Worm (Caenorhabditis elegans) whole organism, L1 larva: ENCODE data around the gene sup-36.
A peak's percentile ranks its signal among the peaks of the same experiment; 100 is the strongest.

ENCODE experiments used
- C04F5.9 ChIP-seq: sonication (generic microtip); optimal IDR thresholded peaks from 2 replicates; lab custom pipeline; 2016; ENCODE audit warnings: missing genetic modification characterization, missing compliant biosample characterization
- ama-1 ChIP-seq: fragments of 150-350 bp; optimal IDR thresholded peaks from 2 replicates; lab custom pipeline; 2014
- blmp-1 ChIP-seq: fragments of 150-350 bp; optimal IDR thresholded peaks from 2 replicates; lab custom pipeline; 2014; ENCODE audit warnings: missing biosample characterization, missing genetic modification characterization
- ceh-8 ChIP-seq: fragments of 200-800 bp; sonication (Bioruptor generic); optimal IDR thresholded peaks from 2 replicates; lab custom pipeline; 2018; ENCODE audit warnings: mild to moderate bottlenecking, missing genetic modification characterization, moderate library complexity, missing compliant biosample characterization
- ceh-82 ChIP-seq, 3 experiments: fragments of 150-350 bp in 1 of 3; sonication (generic microtip) in 2 of 3; optimal IDR thresholded peaks; 2 replicates each; lab custom pipeline; 2014 to 2017; ENCODE audit warnings: missing biosample characterization in 3 of 3, missing genetic modification characterization in 3 of 3
- dpl-1 ChIP-seq, 3 experiments: fragments of 150-350 bp in 2 of 3; sonication (generic microtip) in 1 of 3; optimal IDR thresholded peaks; 2 replicates each; lab custom pipeline; 2014 to 2017; ENCODE audit warnings: missing biosample characterization in 3 of 3, missing genetic modification characterization in 3 of 3, missing genetic modification reagents in 3 of 3
- efl-1 ChIP-seq, 4 experiments: fragments of 150-350 bp; optimal IDR thresholded peaks in 3 of 4; peaks in 1 of 4; 1 replicate in 1 of 4; 2 replicates in 3 of 4; lab custom pipeline; 2014; ENCODE audit warnings: missing biosample characterization in 2 of 4, missing genetic modification characterization in 2 of 4, missing genetic modification reagents in 2 of 4
- elt-3 ChIP-seq, 6 experiments: fragments of 150-350 bp in 1 of 6; sonication (generic microtip); optimal IDR thresholded peaks; 2 replicates each; lab custom pipeline; 2017 to 2018; ENCODE audit warnings: missing biosample characterization in 6 of 6, missing genetic modification characterization in 6 of 6, inconsistent platforms in 1 of 6
- fkh-10 ChIP-seq: sonication (generic microtip); optimal IDR thresholded peaks from 2 replicates; lab custom pipeline; 2017; ENCODE audit warnings: missing biosample characterization, missing genetic modification reagents, missing genetic modification characterization
- fkh-4 ChIP-seq: sonication (generic microtip); optimal IDR thresholded peaks from 2 replicates; lab custom pipeline; 2016; ENCODE audit warnings: missing compliant biosample characterization, missing genetic modification characterization, borderline replicate concordance
- grh-1 ChIP-seq: fragments of 200-800 bp; sonication (Bioruptor generic); IDR thresholded peaks from 2 replicates; pipeline ENCODE4 v1.3.6; 2022; ENCODE audit warnings: missing genetic modification reagents, missing genetic modification characterization, missing compliant biosample characterization
- lin-14 ChIP-seq: fragments of 200-800 bp; sonication (Bioruptor generic); optimal IDR thresholded peaks from 2 replicates; lab custom pipeline; 2018; ENCODE audit warnings: mild to moderate bottlenecking, missing genetic modification characterization, moderate library complexity, missing compliant biosample characterization
- lin-15B ChIP-seq: fragments of 150-350 bp; sonication (generic microtip); optimal IDR thresholded peaks from 3 replicates; lab custom pipeline; 2014; ENCODE audit warnings: missing biosample characterization, missing genetic modification characterization
- lin-35 ChIP-seq, 2 experiments: fragments of 150-350 bp; optimal IDR thresholded peaks; 2 replicates each; lab custom pipeline; 2014; ENCODE audit warnings: missing biosample characterization in 2 of 2, missing genetic modification characterization in 2 of 2, missing genetic modification reagents in 2 of 2
- lin-39 ChIP-seq: fragments of 150-350 bp; optimal IDR thresholded peaks from 2 replicates; lab custom pipeline; 2014; ENCODE audit warnings: missing biosample characterization, missing genetic modification reagents, missing genetic modification characterization
- lsy-2 ChIP-seq, 2 experiments: fragments of 150-350 bp; optimal IDR thresholded peaks; 2 replicates each; lab custom pipeline; 2014; ENCODE audit warnings: missing biosample characterization in 2 of 2, missing genetic modification characterization in 2 of 2
- mdl-1 ChIP-seq, 2 experiments: fragments of 150-350 bp; optimal IDR thresholded peaks; 2 replicates each; lab custom pipeline; 2014 to 2017; ENCODE audit warnings: missing biosample characterization in 2 of 2, missing genetic modification characterization in 2 of 2, inconsistent platforms in 1 of 2
- nhr-11 ChIP-seq: fragments of 150-350 bp; optimal IDR thresholded peaks from 2 replicates; lab custom pipeline; 2014; ENCODE audit warnings: missing biosample characterization, missing genetic modification characterization
- nhr-20 ChIP-seq: sonication (generic microtip); optimal IDR thresholded peaks from 2 replicates; lab custom pipeline; 2016; ENCODE audit warnings: mild to moderate bottlenecking, missing genetic modification characterization, missing compliant biosample characterization
- nhr-28 ChIP-seq: fragments of 150-350 bp; optimal IDR thresholded peaks from 2 replicates; lab custom pipeline; 2014; ENCODE audit warnings: missing biosample characterization, missing genetic modification characterization
- nhr-47 ChIP-seq: sonication (generic microtip); optimal IDR thresholded peaks from 2 replicates; lab custom pipeline; 2016; ENCODE audit warnings: mild to moderate bottlenecking, missing genetic modification characterization, moderate library complexity, missing compliant biosample characterization
- nhr-84 ChIP-seq: sonication (generic microtip); optimal IDR thresholded peaks from 2 replicates; lab custom pipeline; 2017; ENCODE audit warnings: missing biosample characterization, missing genetic modification characterization
- nhr-85 ChIP-seq: sonication (generic microtip); peaks from one replicate; lab custom pipeline; 2016; ENCODE audit warnings: missing genetic modification characterization, inconsistent platforms, missing compliant biosample characterization
- rnt-1 ChIP-seq: sonication (generic microtip); optimal IDR thresholded peaks from 2 replicates; lab custom pipeline; 2016; ENCODE audit warnings: mild to moderate bottlenecking, missing genetic modification characterization, moderate library complexity, missing compliant biosample characterization
- skn-1 ChIP-seq: fragments of 150-350 bp; optimal IDR thresholded peaks from 2 replicates; lab custom pipeline; 2014; ENCODE audit warnings: missing biosample characterization, missing genetic modification characterization
- snu-23 ChIP-seq: sonication (generic microtip); optimal IDR thresholded peaks from 2 replicates; lab custom pipeline; 2016; ENCODE audit warnings: missing genetic modification characterization, missing compliant biosample characterization
- sptf-1 ChIP-seq: fragments of 150-350 bp; optimal IDR thresholded peaks from 2 replicates; lab custom pipeline; 2014; ENCODE audit warnings: missing biosample characterization, missing genetic modification characterization
- tlp-1 ChIP-seq: fragments of 150-350 bp; optimal IDR thresholded peaks from 2 replicates; lab custom pipeline; 2014; ENCODE audit warnings: missing biosample characterization, missing genetic modification characterization
- unc-86 ChIP-seq: sonication (generic microtip); optimal IDR thresholded peaks from 2 replicates; lab custom pipeline; 2016; ENCODE audit warnings: missing genetic modification characterization, missing compliant biosample characterization
- unc-98 ChIP-seq: fragments of 200-800 bp; sonication (Bioruptor generic); IDR thresholded peaks from 2 replicates; pipeline ENCODE4 v1.3.6; 2022; ENCODE audit warnings: missing genetic modification characterization, missing compliant biosample characterization

The sup-36 gene

DNA sequence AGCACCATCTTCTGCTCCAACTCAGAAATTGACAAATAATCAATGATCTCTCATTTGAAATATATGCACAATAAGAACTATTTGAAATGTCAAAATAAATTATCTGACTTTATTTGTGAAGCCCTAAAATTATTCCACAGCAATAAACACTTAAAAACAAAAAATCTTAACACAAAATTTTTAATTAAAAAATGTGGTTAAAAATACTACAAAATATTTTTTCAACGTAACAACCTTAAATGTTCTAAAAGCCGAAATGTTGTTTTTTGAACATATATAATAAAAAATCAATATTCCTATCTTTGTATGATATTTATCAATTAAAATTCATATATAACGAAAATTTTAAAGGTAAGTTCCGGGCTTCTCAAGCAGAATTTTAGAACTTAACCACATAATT, 2.0 kb upstream of the sup-36 start, which contains the start of gene F38A5.8:
Gene F38A5.8, plus strand, starts transcription at position 301 of the 400 bp plus-strand sequence.
- TF ChIP-seq lin-39 (tag; lab: Kevin White, UChicago) (no peak), unc-86 (no peak), mdl-1 (tag; optimal IDR thresholded peaks at IDR 0.05; lab: Kevin White, UChicago) (no peak)
- TF ChIP-seq, all 84 proteins: peak for 0

DNA sequence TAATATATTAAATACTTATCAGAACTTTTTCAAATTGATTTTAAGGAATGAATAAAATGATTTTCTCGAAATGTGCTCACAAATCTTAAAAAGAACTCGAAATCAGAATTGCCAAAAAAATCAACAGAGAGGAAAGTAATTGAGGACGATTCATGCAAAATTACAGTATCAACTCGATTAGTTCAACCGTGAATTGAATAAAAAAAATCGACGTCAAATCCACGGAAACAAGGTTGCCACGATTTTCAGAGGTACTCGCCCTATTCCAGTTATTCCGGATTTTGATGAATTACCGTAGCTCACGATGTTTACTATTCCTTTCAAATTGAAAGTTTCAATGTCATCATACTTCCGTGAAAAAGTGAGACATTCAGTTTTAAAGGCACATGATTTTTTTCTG, 902 bp downstream of the sup-36 start, which contains the start of gene F15B10.3:
Gene F15B10.3, plus strand, starts transcription at position 301 of the 400 bp plus-strand sequence.
- TF ChIP-seq lin-15B (tag; lab: Kevin White, UChicago) (no peak), sptf-1 (no peak), nhr-11 (tag; lab: Kevin White, UChicago) (no peak)

DNA sequence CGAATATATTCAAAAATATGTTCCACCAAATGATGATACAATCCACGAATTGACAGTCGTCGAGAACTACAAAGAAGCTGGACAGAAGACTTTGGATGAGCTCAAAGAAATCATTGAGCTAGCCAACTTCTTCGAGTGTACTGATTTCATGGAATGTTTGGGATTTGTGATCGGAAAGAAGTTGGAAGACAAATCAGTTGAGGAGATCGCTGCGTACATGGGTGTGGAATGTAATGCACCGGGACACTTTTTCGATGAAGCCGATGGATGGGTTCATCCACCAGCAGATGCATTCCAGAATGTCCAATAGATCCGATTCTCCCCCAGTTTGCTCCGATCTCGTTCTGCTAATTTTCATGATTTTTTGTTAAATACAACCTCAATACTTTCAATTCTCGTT, 2.1 kb downstream of the sup-36 start:
- TF ChIP-seq efl-1 (optimal IDR thresholded peaks at IDR 0.05; lab: Kevin White, UChicago) (no peak), efl-1 (GFP tag; optimal IDR thresholded peaks at IDR 0.05 in 1 of 2; lab: Kevin White, UChicago) (peak in 1 of 2 experiments; percentile 43), nhr-28 (tag; lab: Kevin White, UChicago) (no peak)

DNA sequence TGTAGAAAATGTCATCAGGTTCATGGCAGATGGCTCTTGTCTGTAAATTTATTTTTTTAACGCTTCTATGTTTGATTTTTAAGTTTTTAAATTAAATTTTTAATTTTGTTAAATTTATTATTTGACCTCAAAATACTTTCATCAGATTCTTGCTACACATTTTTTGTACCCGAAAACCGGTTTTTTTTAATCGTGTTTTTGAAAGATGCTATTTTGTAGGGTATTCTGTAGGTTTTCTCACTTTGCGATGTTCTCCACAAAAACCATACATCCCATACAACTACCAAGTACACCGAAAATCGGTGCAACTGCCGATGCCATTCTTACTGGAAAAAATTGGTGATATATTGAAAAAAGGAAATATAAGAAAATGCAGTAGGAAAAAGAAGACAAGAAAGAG, 4.4 kb downstream of the sup-36 start, which contains the start of gene nstp-2:
Gene nstp-2, minus strand, starts transcription at position 326 of the 400 bp plus-strand sequence.
- TF ChIP-seq unc-98 (GFP tag; lab: Robert Waterston, UW) (no peak), grh-1 (GFP tag; lab: Robert Waterston, UW) (peak; percentile 63), nhr-85 (tag; lab: Kevin White, UChicago) (peak; percentile 61)
- TF ChIP-seq, all 84 proteins: peak for 2

DNA sequence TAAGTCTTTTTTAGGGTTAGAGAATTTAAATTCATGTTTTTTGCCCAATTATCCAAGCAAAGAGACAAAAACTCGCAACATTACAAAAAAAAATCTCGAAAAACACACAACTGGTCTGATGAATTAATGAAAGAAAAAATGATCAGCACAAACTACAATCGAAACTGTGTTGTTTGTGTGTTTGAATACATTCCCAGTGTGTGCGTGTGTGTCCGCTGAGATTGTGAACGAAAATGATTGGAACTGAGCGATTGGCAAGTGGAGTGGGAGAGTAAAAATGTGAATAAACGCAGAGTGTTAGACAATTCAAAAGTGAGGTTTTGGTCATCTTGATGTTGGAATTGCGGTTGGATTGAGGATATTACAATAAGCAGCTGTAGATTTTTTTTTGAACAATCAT, 5.1 kb downstream of the sup-36 start:
- no peak for TF ChIP-seq efl-1 (optimal IDR thresholded peaks at IDR 0.05; lab: Kevin White, UChicago)
- peak in 1 of 2 experiments; percentile 62 for TF ChIP-seq efl-1 (GFP tag; optimal IDR thresholded peaks at IDR 0.05 in 1 of 2; lab: Kevin White, UChicago)
- TF ChIP-seq lin-14 (GFP tag; lab: Kevin White, UChicago) = peak; percentile 56
- peak; percentile 12 for TF ChIP-seq snu-23
- TF ChIP-seq tlp-1 = no peak
- peak; percentile 48 for TF ChIP-seq blmp-1

DNA sequence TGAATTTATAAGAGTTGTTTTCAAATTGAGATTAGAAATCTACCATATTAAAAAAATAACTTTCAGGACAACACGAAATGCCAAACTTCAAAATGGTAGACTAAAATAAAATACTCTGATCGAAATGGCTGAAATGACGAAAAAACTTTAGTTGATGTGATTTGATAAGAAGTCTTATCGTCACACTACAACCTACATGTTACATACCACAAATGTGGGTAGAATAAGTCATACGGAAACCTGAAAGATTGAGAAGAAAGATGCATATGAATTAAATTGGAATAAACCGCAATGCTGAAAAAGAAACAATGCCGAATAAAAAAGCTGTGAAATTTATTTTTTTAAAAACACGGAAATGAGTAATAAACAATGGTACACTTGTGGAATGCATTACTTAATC, 5.6 kb downstream of the sup-36 start:
- TF ChIP-seq nhr-47 (tag; lab: Kevin White, UChicago) = no peak
- TF ChIP-seq elt-3 (tag; optimal IDR thresholded peaks at IDR 0.05; lab: Kevin White, UChicago) = peak in 1 of 6 experiments; percentile 33
- peak; percentile 60 for TF ChIP-seq nhr-85 (tag; lab: Kevin White, UChicago)

DNA sequence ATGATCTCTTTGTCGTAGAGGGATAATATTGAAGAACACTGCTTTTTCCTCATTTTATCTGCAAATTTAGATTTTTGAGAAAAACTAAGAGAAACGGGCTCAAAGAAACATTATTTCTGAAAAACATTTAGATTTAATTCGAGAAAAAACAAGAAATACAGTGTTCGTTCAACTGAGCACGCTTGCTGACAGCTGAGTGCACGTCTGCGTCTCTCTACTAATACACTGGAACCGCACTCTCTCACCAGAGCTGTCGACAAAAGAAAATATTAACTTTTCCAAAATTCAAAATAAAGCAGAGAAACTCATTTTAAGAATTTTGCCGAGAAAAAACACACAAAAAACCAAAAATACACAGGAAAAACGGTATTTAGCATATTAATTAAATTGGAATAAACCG, 11.8 kb downstream of the sup-36 start, which contains the start of gene drh-1:
Gene drh-1, minus strand, starts transcription at position 58 of the 400 bp plus-strand sequence.
- TF ChIP-seq lsy-2 (tag; optimal IDR thresholded peaks at IDR 0.05; lab: Kevin White, UChicago) = peak in 1 of 2 experiments; percentile 52
- peak in 1 of 2 experiments; percentile 6 for TF ChIP-seq lin-35 (GFP tag; optimal IDR thresholded peaks at IDR 0.05; lab: Kevin White, UChicago)
- peak; percentile 50 for TF ChIP-seq lin-14 (GFP tag; lab: Kevin White, UChicago)
- no peak for TF ChIP-seq ama-1 (lab: Kevin White, UChicago)
- peak; percentile 19 to 29 for TF ChIP-seq efl-1 (optimal IDR thresholded peaks at IDR 0.05; lab: Kevin White, UChicago)
- no peak for TF ChIP-seq efl-1 (GFP tag; optimal IDR thresholded peaks at IDR 0.05 in 1 of 2; lab: Kevin White, UChicago)
- TF ChIP-seq nhr-84 (tag; lab: Kevin White, UChicago) = no peak
- peak in 1 of 3 experiments; percentile 30 for TF ChIP-seq dpl-1 (GFP tag; optimal IDR thresholded peaks at IDR 0.05; lab: Kevin White, UChicago)

DNA sequence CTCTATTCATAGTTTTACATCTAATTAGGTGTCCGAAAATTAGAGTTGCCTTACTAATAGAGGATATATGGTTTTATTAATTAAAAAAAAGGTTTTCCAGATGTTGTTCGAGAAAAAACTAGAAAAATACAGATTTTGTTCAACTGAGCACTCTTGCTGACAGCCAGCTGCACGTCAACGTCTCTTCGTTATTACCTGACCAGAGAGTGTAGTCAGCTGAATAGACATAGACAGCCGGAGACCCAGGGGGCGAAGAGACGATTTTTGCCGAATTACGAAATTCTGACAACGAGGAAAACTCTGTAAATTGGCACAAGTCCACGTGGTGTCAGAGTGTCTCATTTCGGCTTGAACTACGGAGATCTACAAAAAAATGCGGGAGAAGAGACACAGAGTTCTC, 17.1 kb downstream of the sup-36 start:
- TF ChIP-seq ceh-82 (tag; optimal IDR thresholded peaks at IDR 0.05; lab: Kevin White, UChicago) (peak in 1 of 3 experiments; percentile 16), ceh-8 (GFP tag; lab: Kevin White, UChicago) (no peak), skn-1 (tag; lab: Kevin White, UChicago) (peak; percentile 48), mdl-1 (tag; optimal IDR thresholded peaks at IDR 0.05; lab: Kevin White, UChicago) (peak in 1 of 2 experiments; percentile 2), lin-35 (GFP tag; optimal IDR thresholded peaks at IDR 0.05; lab: Kevin White, UChicago) (peak in 1 of 2 experiments; percentile 36), rnt-1 (tag; lab: Kevin White, UChicago) (no peak), nhr-84 (tag; lab: Kevin White, UChicago) (no peak), fkh-10 (GFP tag; lab: Kevin White, UChicago) (no peak), efl-1 (optimal IDR thresholded peaks at IDR 0.05; lab: Kevin White, UChicago) (peak; percentile 12 to 53), efl-1 (GFP tag; optimal IDR thresholded peaks at IDR 0.05 in 1 of 2; lab: Kevin White, UChicago) (peak in 1 of 2 experiments; percentile 89), nhr-20 (tag; lab: Kevin White, UChicago) (peak; percentile 24), C04F5.9 (no peak), fkh-4 (tag; lab: Kevin White, UChicago) (no peak), lsy-2 (tag; optimal IDR thresholded peaks at IDR 0.05; lab: Kevin White, UChicago) (peak in 1 of 2 experiments; percentile 42)
